Fruit fly (Drosophila melanogaster): ENCODE results near the gene lqf.
A peak's percentile ranks its signal among the peaks of the same experiment; 100 is the strongest.
"Not testable (repeated sequence)": the region's sequence is repeated elsewhere in the genome, so short reads cannot be mapped to it uniquely, and the experiment has no call there.

Gene lqf

DNA sequence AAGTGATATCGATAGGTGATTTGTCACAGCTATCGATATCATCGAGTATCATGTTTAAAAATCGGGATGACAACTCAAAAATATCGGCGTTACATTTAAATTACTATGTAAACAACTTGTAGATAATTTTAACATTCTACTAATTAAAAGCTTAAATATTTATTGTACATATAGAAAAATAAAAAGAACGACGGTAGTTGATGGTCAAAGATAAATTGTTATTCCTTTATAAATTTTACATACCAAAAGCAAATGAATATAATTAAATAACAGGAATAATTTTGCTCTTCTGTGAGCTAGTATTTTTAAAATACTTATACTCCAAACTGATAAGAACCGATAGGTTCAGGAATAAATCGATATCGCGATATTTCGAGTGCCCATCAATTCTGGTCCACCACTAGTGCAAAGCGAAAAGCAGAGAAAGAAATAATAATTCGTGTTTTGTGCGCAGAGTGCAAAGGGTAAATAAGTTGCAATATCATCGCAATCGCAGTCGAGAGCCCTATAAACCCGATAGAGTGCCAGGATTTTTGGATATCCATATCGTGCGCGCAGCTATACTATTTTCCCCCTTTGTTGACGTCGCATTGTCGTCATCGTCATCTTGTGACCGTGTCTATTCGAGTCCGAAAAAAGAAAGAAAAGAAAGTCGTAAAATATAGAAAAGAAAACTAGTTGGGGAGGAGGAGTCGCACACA lies at the start of gene lqf:
TSS of gene lqf (plus strand) at position 401 of the 701 bp plus-strand sequence.
- no peak for TF ChIP-seq noc (tag; optimal IDR thresholded peaks at IDR 0.05)

DNA sequence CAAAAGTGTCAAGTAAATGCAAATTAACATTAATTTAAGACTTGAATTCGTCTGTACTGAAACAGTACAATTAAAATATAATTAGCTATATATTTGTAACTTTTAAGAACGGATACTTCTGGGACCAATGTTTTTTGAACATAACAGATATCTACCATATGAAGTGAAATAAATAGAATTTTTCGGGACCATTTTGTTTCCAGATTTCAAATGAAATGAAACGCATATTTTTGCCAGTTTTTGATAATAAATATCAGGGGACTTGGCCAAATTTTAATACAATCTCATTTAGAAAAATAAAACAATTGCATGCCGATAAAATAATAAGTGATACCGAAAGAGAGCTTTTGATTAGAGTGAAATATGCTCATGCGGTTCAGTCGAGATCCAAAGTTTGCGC lies 42.9 kb upstream of the lqf start, which contains the start of gene mthl6:
TSS of gene mthl6 (plus strand) at position 301 of the 400 bp plus-strand sequence.
- no peak for TF ChIP-seq noc (tag; optimal IDR thresholded peaks at IDR 0.05)

DNA sequence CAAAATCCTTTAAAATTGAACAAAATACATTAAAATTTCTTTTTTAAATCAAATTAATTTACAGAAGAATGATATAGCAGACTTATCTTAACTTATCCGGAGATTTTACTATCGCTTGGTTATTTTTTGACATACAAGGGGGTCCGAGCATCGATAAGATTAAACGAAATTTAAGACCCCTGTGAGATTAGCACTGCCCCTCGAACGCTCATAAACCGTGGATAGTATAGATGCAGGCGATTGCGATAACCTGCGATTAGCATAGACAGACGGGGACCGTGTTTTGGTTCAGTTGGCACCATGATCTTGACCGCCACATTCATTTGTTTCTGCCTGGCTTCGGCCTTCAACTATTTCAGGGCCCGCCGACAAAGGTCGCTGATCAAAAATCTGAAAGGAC lies 37.0 kb upstream of the lqf start, which contains the start of gene Cyp316a1:
TSS of gene Cyp316a1 (plus strand) at position 301 of the 400 bp plus-strand sequence.
- no peak for TF ChIP-seq noc (tag; optimal IDR thresholded peaks at IDR 0.05)

DNA sequence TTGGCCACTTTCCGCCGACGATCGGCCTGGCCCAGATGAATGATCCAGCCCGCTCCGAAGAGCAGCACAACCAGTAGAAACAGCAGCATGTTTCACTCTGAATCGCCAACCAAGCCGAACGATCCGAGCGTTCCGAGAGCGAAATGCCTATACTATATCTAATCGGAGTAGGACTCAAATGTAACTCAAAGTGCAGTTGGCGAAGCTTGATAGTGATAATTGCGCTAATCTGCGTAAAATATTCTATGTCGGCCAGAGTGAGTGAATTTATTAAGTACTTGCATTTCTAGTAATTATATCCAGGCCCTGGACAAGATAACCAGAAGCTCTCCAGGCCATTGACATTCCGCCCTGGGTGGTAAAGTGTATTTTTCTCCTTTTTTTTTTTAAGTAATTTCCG lies 32.5 kb upstream of the lqf start, which contains the start of gene Cyp4d8:
TSS of gene Cyp4d8 (minus strand) at position 101 of the 400 bp plus-strand sequence.
- no peak for TF ChIP-seq noc (tag; optimal IDR thresholded peaks at IDR 0.05)

DNA sequence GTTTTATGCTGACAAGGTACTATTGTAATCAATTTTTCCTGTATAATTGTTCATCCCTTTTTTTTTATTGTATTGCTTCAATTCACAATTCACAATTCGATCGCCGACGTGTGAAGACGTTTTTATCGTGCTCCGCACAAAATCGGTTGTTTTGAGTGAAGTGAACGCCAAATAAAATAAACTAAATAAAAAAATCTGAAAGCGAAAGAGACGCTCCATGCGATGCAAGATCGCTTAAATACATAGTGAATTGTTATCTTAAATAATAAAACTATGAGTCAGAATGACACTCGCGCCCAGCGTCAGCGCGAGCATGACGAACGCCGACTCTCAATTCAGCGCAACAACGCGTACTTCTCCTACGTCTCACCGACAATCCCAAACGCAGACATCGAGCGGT lies 29.8 kb upstream of the lqf start, which contains the start of gene CG8539:
TSS of gene CG8539 (minus strand) at position 101 of the 400 bp plus-strand sequence.
- TF ChIP-seq noc (tag; optimal IDR thresholded peaks at IDR 0.05) = not testable (repeated sequence)

DNA sequence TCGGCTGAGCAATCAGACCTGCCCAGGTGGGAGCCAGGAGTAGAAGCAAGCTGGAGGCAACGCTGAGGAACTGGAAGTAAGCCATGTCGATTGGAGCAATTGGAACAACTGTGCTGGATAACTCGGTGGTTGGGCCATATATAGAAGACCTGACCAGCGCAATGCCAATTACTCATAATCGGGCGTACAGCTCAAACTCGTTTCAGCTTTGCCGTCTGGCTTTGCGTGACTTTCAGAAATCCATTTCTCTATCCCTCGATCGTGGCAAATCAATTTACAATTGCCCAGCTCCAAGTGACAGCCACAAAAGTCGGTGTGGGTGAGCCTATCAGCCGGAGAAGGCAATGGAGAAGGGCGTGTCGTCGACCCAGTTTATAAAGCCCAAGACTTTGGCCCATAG lies 22.5 kb upstream of the lqf start, which contains the start of gene CG7548:
TSS of gene CG7548 (minus strand) at position 101 of the 400 bp plus-strand sequence.
- no peak for TF ChIP-seq noc (tag; optimal IDR thresholded peaks at IDR 0.05)

DNA sequence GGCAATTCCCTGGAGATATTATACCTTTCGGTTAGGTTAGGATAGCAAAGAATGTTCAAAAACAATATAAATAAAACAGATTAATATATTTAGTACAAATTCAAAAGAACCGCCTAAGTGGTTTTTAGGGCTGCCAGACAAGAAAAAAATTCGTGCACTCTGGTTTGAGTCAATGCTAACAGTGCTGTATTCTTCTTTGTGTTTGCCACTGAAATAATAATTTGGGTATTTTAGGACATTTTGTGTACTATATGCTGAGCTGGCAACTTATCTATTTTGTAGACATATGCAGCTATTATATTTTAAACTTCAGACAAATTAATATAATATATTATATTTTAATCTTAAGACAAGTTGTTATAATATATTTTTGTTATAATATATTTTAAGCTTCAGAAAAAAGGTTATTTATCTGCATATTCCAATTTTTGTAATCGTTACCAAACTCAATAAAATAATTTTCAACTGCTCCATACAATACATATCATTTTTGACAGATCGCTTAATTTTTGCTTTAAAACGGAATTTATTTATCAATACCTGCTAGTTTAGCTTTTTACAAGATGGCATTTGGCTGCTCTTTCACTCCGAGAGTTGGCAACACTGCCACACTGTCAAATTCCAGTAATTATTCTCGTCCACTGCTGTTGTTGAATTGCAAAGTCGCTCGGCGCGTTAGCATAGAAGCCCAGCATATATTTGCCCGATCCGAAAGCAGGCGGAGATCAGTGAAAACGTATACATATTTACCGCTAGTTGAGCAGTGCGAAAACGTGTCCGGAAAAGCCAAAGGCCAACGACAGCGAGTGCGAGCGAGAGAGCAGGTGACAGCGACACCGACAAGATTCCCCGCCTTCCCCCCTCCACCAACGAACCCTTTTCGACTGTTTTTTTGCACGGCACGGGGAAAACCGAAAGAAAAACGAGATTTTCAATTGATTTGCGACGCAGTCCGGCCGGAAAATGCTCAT lies 17.9 kb upstream of the lqf start, which contains the start of gene CG7546:
TSS of gene CG7546 (plus strand) at position 573 of the 971 bp plus-strand sequence.
- peak; percentile 4 for TF ChIP-seq noc (tag; optimal IDR thresholded peaks at IDR 0.05)

DNA sequence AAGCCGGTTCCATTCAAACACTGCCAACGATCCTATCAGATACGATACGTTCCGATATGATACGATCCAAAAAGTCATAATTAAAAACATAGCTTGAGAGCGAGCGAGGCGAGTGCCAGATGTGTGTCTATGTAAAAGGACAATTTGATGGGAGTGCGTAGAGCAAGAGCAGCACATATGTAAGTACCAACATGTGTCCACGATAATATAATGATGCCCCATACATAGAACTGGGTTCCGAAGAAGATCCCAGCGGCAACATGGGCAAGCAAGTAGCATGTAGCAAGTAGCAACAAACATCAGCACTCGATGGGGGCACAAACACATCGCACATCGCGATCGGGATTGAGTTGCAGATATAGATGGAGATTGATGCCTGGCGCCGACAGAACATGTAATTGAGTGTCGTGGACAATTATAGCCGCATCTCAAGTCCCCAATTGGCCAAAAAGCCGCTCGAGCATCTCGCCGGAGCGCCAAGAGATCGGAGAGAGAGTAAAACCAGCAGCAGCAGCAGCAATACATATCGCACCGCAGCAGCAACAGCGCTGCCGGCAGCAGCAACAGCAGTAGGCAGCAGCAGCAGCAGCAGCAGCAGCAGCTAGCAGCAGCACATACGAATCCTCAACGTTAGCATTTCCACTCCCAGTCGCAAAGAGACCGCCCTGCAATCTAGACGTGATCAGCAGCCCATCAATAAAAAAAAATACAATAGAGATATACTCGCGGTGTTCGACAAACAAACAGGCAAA lies 10.1 kb upstream of the lqf start, which contains the start of gene ltl:
TSS of gene ltl (plus strand) at position 647 of the 752 bp plus-strand sequence.
- TF ChIP-seq noc (tag; optimal IDR thresholded peaks at IDR 0.05) = no peak

DNA sequence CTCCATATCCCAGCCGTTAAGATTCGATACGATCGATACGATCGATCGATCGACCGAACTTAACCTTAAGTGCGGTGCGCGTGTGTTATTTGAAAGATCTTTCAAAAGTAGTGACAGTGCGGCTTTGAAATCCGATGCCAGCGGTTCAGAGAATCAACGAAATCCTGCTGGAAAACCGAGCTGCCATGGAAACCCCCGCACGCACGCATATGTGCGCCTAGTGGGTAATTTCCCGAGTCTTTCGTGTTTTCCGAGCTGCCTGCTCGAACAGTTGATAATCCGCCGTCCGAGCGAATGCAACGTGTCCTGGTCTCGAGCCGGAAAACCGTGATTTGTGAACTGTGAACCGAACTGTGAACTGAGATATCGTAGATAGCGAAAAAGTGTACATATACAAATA lies 9.4 kb upstream of the lqf start:
- TF ChIP-seq noc (tag; optimal IDR thresholded peaks at IDR 0.05) = no peak

DNA sequence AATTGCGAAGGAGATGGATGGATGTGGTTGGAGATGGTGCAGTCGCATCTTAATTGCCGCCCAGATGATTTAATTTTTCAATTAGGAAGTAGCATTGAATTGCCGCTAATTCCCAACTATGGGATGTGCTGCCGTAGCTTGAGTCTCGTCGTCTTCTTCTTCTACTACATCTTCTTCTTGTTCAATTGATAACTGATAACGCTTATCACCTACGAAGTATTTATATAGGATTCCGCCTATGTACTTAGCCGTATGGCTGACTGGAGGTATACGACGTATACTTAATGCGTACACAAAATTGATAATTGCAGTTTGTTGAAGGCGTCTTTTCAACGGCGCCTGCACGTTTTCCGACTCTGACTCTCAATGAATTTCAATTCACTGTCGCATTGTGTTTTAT lies 8.0 kb upstream of the lqf start:
- no peak for TF ChIP-seq noc (tag; optimal IDR thresholded peaks at IDR 0.05)

DNA sequence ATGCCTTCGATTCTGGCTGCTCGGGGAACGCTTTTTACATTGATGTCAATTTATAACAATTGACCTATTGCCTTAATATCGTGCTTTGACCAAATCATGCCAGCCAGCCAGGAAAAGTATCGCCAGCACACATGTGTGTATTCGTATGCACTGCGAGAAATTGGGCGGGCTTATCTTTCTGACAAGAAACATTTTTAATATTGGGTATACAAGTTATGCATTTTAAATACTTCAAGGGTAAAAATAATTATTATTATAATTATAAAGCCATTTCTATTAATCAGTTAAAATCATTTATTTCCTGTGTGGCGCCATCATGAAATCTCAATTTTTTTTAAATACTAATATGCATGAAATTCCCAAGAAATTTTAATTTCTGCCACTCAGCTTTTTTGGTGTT lies 6.7 kb upstream of the lqf start:
- TF ChIP-seq noc (tag; optimal IDR thresholded peaks at IDR 0.05) = no peak

DNA sequence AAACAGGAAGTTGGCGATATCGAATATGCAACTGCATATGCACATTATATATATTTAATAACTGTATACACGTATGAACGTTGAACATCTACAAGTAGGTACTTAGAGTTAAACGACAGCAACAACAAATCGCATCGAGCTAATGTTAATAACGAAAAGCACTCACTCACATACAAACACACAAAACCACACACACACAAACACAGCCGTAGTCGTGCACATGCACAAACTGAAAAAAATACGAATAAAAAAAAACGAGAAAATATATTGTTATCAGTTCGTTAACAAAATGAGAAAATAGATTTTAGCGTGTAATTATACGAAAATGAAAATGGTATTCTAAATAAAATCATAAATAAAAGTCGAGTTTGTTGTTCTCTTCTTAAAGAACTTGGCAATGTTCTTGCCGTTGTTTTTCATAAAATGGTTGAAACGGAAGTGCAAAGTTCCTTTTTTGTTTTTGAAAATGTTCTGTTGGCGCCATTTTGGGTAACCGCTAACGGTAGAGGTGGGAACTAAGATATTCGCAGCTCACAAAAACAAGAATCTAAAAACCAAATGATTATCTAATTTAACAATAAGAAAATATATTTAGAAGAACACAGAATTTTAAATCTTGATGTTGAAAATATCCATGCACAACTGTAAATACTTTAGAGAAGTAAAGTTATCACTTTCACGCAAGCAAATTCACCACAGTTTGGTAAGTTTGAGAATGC lies 760 bp upstream of the lqf start:
- no peak for TF ChIP-seq noc (tag; optimal IDR thresholded peaks at IDR 0.05)

DNA sequence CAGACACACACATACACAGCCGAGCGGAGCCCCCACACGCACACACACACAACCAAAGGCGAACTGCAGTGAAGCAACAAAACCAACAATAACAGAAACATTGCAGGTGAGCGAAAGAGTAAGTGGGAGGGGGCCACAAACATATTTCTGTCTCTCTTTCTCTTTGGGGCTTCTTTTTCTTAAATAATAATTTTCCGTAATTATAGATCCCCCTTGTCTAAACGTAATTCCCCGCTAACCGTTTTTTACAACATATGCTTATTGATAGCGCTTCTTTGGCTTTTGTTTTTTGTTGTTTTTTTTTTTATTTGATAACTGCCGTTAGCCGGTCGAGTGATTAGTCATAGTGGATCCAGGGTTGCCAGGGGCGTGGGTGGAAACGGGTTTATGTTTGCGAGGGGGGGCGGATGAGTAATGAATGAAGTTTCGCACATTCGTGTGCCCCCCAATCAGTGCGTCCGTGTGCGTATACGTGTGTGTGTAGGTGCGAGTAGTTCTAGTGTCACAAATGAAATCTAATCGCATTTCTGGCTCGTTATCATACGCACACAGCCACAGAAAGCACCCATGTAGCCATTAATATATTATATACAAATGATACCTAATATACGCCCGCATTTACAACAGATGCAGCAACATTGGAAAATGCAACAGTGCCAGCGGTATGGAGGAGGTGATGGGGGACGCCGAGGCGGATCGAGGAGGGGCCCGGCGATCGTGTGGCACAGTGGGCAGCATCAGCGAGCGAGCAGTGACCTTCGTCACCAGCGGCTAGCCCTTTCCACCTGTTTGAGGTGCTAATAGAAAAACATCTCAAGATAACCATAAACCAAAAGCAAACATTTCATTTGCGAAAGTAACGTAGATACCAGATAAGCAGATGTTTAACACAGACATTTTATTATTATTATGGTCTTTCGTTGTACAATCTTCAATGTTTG lies 771 bp downstream of the lqf start:
- peak; percentile 51 for TF ChIP-seq noc (tag; optimal IDR thresholded peaks at IDR 0.05)
